Worm (Caenorhabditis elegans) whole organism, young adult: ENCODE data around the gene C03C10.5.

ENCODE experiments used
- B0019.2 ChIP-seq: fragments of 200-800 bp; sonication (Bioruptor generic); conservative IDR thresholded peaks from 2 replicates; pipeline ENCODE4 v1.3.6; 2022; ENCODE audit warnings: missing genetic modification reagents, missing genetic modification characterization, missing compliant biosample characterization
- B0261.1 ChIP-seq: sonication (generic microtip); optimal IDR thresholded peaks from 2 replicates; lab custom pipeline; 2016; ENCODE audit warnings: mild to moderate bottlenecking, missing genetic modification characterization, moderate library complexity, missing compliant biosample characterization
- B0336.3 ChIP-seq: fragments of 200-800 bp; sonication (Bioruptor generic); IDR thresholded peaks from 2 replicates; pipeline ENCODE4 v1.3.6; 2022; ENCODE audit warnings: missing genetic modification characterization, missing compliant biosample characterization
- D2030.7 ChIP-seq: fragments of 200-800 bp; sonication (Bioruptor generic); IDR thresholded peaks from 2 replicates; pipeline ENCODE4 v1.3.6; 2022; ENCODE audit warnings: missing genetic modification reagents, missing genetic modification characterization, missing compliant biosample characterization
- F10E7.11 ChIP-seq: sonication (generic microtip); optimal IDR thresholded peaks from 2 replicates; lab custom pipeline; 2017; ENCODE audit warnings: mild to moderate bottlenecking, missing genetic modification characterization, moderate library complexity, missing compliant biosample characterization
- F22D6.2 ChIP-seq: sonication (generic microtip); optimal IDR thresholded peaks from 2 replicates; lab custom pipeline; 2016; ENCODE audit warnings: mild to moderate bottlenecking, missing genetic modification characterization, missing compliant biosample characterization
- F37B4.10 ChIP-seq: fragments of 200-800 bp; sonication (Bioruptor generic); IDR thresholded peaks from 2 replicates; pipeline ENCODE4 v1.3.6; 2022; ENCODE audit warnings: missing genetic modification characterization, missing compliant biosample characterization
- F52B5.7 ChIP-seq: sonication (generic microtip); optimal IDR thresholded peaks from 2 replicates; lab custom pipeline; 2016; ENCODE audit warnings: mild to moderate bottlenecking, missing genetic modification characterization, missing compliant biosample characterization
- T07F8.4 ChIP-seq: sonication (generic microtip); optimal IDR thresholded peaks from 2 replicates; lab custom pipeline; 2016; ENCODE audit warnings: mild to moderate bottlenecking, missing genetic modification characterization, moderate library complexity, missing compliant biosample characterization
- T26A5.8 ChIP-seq: sonication (generic microtip); optimal IDR thresholded peaks from 2 replicates; lab custom pipeline; 2016; ENCODE audit warnings: missing genetic modification characterization, missing compliant biosample characterization
- Y53F4B.3 ChIP-seq: fragments of 200-800 bp; sonication (Bioruptor generic); IDR thresholded peaks from 2 replicates; pipeline ENCODE4 v1.3.6; 2022; ENCODE audit warnings: missing genetic modification reagents, missing genetic modification characterization, missing compliant biosample characterization
- Y56A3A.18 ChIP-seq: fragments of 200-800 bp; sonication (Bioruptor generic); IDR thresholded peaks from 2 replicates; pipeline ENCODE4 v1.3.6; 2022; ENCODE audit warnings: missing genetic modification reagents, missing genetic modification characterization, missing compliant biosample characterization
- bed-1 ChIP-seq: fragments of 200-800 bp; sonication (Bioruptor generic); IDR thresholded peaks from 2 replicates; pipeline ENCODE4 v1.3.6; 2022; ENCODE audit warnings: missing genetic modification reagents, missing genetic modification characterization, missing compliant biosample characterization
- ccch-3 ChIP-seq: fragments of 200-800 bp; sonication (Bioruptor generic); optimal IDR thresholded peaks from 2 replicates; lab custom pipeline; 2018; ENCODE audit warnings: mild to moderate bottlenecking, missing genetic modification characterization, missing compliant biosample characterization
- cebp-2 ChIP-seq: fragments of 200-800 bp; sonication (Bioruptor generic); IDR thresholded peaks from 2 replicates; pipeline ENCODE4 v1.3.6; 2022; ENCODE audit warnings: missing genetic modification characterization, missing compliant biosample characterization
- ceh-27 ChIP-seq: fragments of 200-800 bp; sonication (Bioruptor generic); optimal IDR thresholded peaks from 2 replicates; lab custom pipeline; 2018; ENCODE audit warnings: mild to moderate bottlenecking, missing genetic modification characterization, moderate library complexity, missing compliant biosample characterization
- ceh-40 ChIP-seq: fragments of 200-800 bp; sonication (Bioruptor generic); IDR thresholded peaks from 2 replicates; pipeline ENCODE4 v1.3.6; 2022; ENCODE audit warnings: missing genetic modification characterization, missing compliant biosample characterization
- die-1 ChIP-seq: sonication (generic microtip); optimal IDR thresholded peaks from 2 replicates; lab custom pipeline; 2016; ENCODE audit warnings: missing genotype, mild to moderate bottlenecking, missing genetic modification characterization, missing compliant biosample characterization
- egl-18 ChIP-seq: fragments of 200-800 bp; sonication (Bioruptor generic); IDR thresholded peaks from 2 replicates; pipeline ENCODE4 v1.3.6; 2022; ENCODE audit warnings: missing genetic modification reagents, missing genetic modification characterization, missing compliant biosample characterization
- ekl-4 ChIP-seq: fragments of 200-800 bp; sonication (Bioruptor generic); IDR thresholded peaks from 2 replicates; pipeline ENCODE4 v1.3.6; 2022; ENCODE audit warnings: missing genetic modification reagents, missing genetic modification characterization, missing compliant biosample characterization
- fkh-3 ChIP-seq: sonication (generic microtip); optimal IDR thresholded peaks from 2 replicates; lab custom pipeline; 2016; ENCODE audit warnings: mild to moderate bottlenecking, missing genetic modification characterization, missing compliant biosample characterization
- gei-17 ChIP-seq: fragments of 200-800 bp; sonication (Bioruptor generic); optimal IDR thresholded peaks from 2 replicates; lab custom pipeline; 2018; ENCODE audit warnings: mild to moderate bottlenecking, missing genetic modification characterization, missing compliant biosample characterization
- him-1 ChIP-seq: sonication (generic microtip); optimal IDR thresholded peaks from 2 replicates; lab custom pipeline; 2016; ENCODE audit warnings: missing genotype, missing genetic modification reagents, missing genetic modification characterization, missing compliant biosample characterization
- hmg-1.2 ChIP-seq: fragments of 200-800 bp; sonication (Bioruptor generic); IDR thresholded peaks from 2 replicates; pipeline ENCODE4 v1.3.6; 2022; ENCODE audit warnings: missing genetic modification reagents, missing genetic modification characterization, missing compliant biosample characterization
- hmg-20 ChIP-seq: fragments of 200-800 bp; sonication (Bioruptor generic); IDR thresholded peaks from 2 replicates; pipeline ENCODE4 v1.3.6; 2022; ENCODE audit warnings: missing genetic modification reagents, missing genetic modification characterization, missing compliant biosample characterization
- hsf-1 ChIP-seq: fragments of 200-800 bp; sonication (Bioruptor generic); IDR thresholded peaks from 2 replicates; pipeline ENCODE4 v1.3.6; 2022; ENCODE audit warnings: missing genetic modification reagents, missing genetic modification characterization, missing compliant biosample characterization
- let-607 ChIP-seq, 2 experiments: fragments of 200-800 bp in 1 of 2; sonication (Bioruptor generic) in 1 of 2; sonication (generic microtip) in 1 of 2; optimal IDR thresholded peaks; 2 replicates each; lab custom pipeline; 2016 to 2018; ENCODE audit warnings: mild to moderate bottlenecking in 2 of 2, missing compliant biosample characterization in 2 of 2, missing genetic modification characterization in 2 of 2, moderate library complexity in 2 of 2, missing genotype in 1 of 2
- madf-10 ChIP-seq: sonication (generic microtip); optimal IDR thresholded peaks from 2 replicates; lab custom pipeline; 2016; ENCODE audit warnings: mild to moderate bottlenecking, missing genetic modification characterization, missing compliant biosample characterization
- madf-6 ChIP-seq: fragments of 200-800 bp; sonication (Bioruptor generic); IDR thresholded peaks from 2 replicates; pipeline ENCODE4 v1.3.6; 2022; ENCODE audit warnings: missing genetic modification reagents, missing genetic modification characterization, missing compliant biosample characterization
- mel-28 ChIP-seq: sonication (generic microtip); optimal IDR thresholded peaks from 2 replicates; lab custom pipeline; 2016; ENCODE audit warnings: borderline replicate concordance, mild to moderate bottlenecking, missing genetic modification characterization, missing compliant biosample characterization
- mxl-1 ChIP-seq: sonication (generic microtip); optimal IDR thresholded peaks from 2 replicates; lab custom pipeline; 2016; ENCODE audit warnings: missing genetic modification characterization, missing compliant biosample characterization
- nhr-120 ChIP-seq: fragments of 200-800 bp; sonication (Bioruptor generic); IDR thresholded peaks from 2 replicates; pipeline ENCODE4 v1.3.6; 2022; ENCODE audit warnings: missing genetic modification characterization, missing compliant biosample characterization
- rec-8 ChIP-seq, 2 experiments: sonication (generic microtip); optimal IDR thresholded peaks; 2 replicates each; lab custom pipeline; 2016; ENCODE audit warnings: mild to moderate bottlenecking in 2 of 2, missing genetic modification characterization in 2 of 2, missing genetic modification reagents in 2 of 2, missing genotype in 2 of 2, missing biosample characterization in 1 of 2, missing compliant biosample characterization in 1 of 2, moderate library complexity in 1 of 2
- repo-1 ChIP-seq: sonication (generic microtip); optimal IDR thresholded peaks from 2 replicates; lab custom pipeline; 2017; ENCODE audit warnings: mild to moderate bottlenecking, missing genetic modification characterization, missing compliant biosample characterization
- rpc-1 ChIP-seq, 2 experiments: fragments of 150-350 bp in 1 of 2; sonication (generic microtip) in 1 of 2; optimal IDR thresholded peaks; 2 replicates each; lab custom pipeline; 2014 to 2018; ENCODE audit warnings: missing biosample characterization in 1 of 2, missing genetic modification characterization in 1 of 2, missing genetic modification reagents in 1 of 2, missing genotype in 1 of 2
- sea-2 ChIP-seq: fragments of 200-800 bp; sonication (Bioruptor generic); IDR thresholded peaks from 2 replicates; pipeline ENCODE4 v1.3.6; 2022; ENCODE audit warnings: missing genetic modification characterization, missing compliant biosample characterization
- snpc-1.1 ChIP-seq: sonication (generic microtip); optimal IDR thresholded peaks from 2 replicates; lab custom pipeline; 2017; ENCODE audit warnings: missing genetic modification characterization, mild to moderate bottlenecking, missing compliant biosample characterization, antibody characterized with exemption, moderate library complexity, missing genotype, missing genetic modification reagents; ENCODE audit not compliant: insufficient read depth
- snpc-1.3 ChIP-seq: sonication (generic microtip); optimal IDR thresholded peaks from 2 replicates; lab custom pipeline; 2017; ENCODE audit warnings: missing genetic modification characterization, mild to moderate bottlenecking, missing compliant biosample characterization, antibody characterized with exemption, moderate library complexity, missing genotype, missing genetic modification reagents; ENCODE audit not compliant: insufficient read depth
- snpc-3.4 ChIP-seq: sonication (generic microtip); optimal IDR thresholded peaks from 2 replicates; lab custom pipeline; 2017; ENCODE audit warnings: missing genetic modification characterization, mild to moderate bottlenecking, missing compliant biosample characterization, antibody characterized with exemption, moderate library complexity, missing genotype, missing genetic modification reagents
- sptf-2 ChIP-seq: fragments of 200-800 bp; sonication (Bioruptor generic); optimal IDR thresholded peaks from 2 replicates; lab custom pipeline; 2018; ENCODE audit warnings: mild to moderate bottlenecking, missing genetic modification characterization, missing compliant biosample characterization
- zfh-2 ChIP-seq: fragments of 200-800 bp; sonication (Bioruptor generic); conservative IDR thresholded peaks from 2 replicates; pipeline ENCODE4 v1.3.6; 2022; ENCODE audit warnings: missing genetic modification reagents, missing genetic modification characterization, missing compliant biosample characterization
- ztf-26 ChIP-seq: sonication (generic microtip); optimal IDR thresholded peaks from 2 replicates; lab custom pipeline; 2017; ENCODE audit warnings: missing genetic modification characterization, missing compliant biosample characterization
- ztf-28 ChIP-seq: fragments of 200-800 bp; sonication (Bioruptor generic); IDR thresholded peaks from 2 replicates; pipeline ENCODE4 v1.3.6; 2022; ENCODE audit warnings: missing genetic modification reagents, missing genetic modification characterization, missing compliant biosample characterization
- ztf-6 ChIP-seq: fragments of 200-800 bp; sonication (Bioruptor generic); IDR thresholded peaks from 2 replicates; pipeline ENCODE4 v1.3.6; 2022; ENCODE audit warnings: missing genetic modification reagents, missing genetic modification characterization, missing compliant biosample characterization

Gene C03C10.5

DNA sequence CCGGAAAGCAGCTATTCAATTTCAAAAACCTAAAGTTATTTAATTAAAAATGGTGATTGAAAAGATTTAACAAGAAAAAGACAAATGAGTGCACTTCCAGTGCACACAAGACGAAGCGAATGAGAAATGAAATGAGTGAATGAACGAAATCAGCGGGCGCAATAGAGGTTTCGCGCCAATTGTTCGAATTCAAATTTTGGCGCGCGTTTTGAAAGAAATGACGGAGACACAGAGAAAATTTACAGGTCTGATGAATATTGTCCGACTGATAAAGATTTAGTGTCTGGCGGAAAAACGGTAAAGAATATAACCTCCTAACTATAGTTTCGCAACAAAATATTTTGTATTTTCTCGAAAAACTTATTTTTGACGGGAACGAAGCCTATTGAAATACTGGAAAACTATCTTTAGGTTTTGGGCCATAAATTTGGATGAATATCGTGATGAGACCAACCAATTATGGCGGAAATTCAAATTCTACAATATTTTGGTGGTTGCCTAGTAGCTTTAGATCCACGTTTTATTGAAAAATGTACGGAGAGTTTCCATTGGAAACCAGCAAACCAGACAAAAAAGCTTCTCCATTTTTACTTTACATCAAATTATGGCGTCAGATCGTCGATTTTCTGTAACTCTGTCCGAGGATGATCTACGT lies 3.6 kb upstream of the C03C10.5 start, which contains the start of gene C03C10.7 (continued):
- no peak for TF ChIP-seq snpc-1.3 (tag; lab: Kevin White, UChicago)
- no peak for TF ChIP-seq ztf-6 (GFP tag; lab: Robert Waterston, UW)
- no peak for TF ChIP-seq B0261.1 (tag; lab: Kevin White, UChicago)
- no peak for TF ChIP-seq Y53F4B.3 (GFP tag; lab: Robert Waterston, UW)
- TF ChIP-seq madf-10 (tag; lab: Kevin White, UChicago): no peak
- TF ChIP-seq hmg-1.2 (GFP tag; lab: Robert Waterston, UW): 0 out of 2 replicates have a peak, but pooled peaks have one; percentile 18

DNA sequence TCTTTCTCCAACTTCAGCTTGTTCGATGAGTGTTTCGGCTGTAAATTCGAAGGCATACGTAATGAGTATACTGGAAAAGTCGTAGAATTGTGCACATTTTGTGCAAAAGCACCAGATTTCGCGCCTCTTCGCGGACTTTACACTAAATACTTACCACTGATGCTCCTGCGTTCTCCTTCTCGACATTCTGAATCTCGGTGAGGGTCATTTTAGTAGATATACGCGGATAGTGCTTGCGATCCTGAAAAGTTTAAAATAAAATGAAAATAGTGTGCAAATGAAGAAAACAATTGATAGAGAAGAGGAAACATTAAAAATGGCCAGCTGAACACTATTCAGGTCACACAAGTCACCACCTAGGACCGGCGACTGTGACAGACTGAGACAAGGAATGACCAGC lies 2.8 kb upstream of the C03C10.5 start, which contains the start of gene rnr-2:
Gene rnr-2, minus strand, starts transcription at position 241 of the 400 bp plus-strand sequence.
- TF ChIP-seq rec-8 (tag; optimal IDR thresholded peaks at IDR 0.05; lab: Kevin White, UChicago) (no peak), ekl-4 (GFP tag; lab: Robert Waterston, UW) (0 out of 2 replicates have a peak, but pooled peaks have one; percentile 39)

DNA sequence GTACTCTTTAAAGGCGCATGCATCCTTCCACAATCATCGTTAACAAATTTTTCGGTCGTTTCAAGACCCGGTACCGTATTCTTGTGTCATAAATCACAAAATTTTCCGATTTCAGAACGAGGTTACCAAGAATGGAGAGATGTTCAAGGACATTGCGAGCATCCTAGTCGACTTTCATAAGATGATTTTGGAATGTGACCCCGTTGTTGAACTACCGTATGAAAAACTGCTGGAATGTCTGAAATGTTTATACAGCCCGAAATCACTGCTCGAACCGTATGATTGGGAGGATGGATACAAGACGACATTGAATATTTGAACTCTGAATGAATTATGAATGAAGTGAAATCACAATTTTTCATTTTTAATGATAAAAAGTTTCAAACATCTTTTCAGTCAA lies 1.0 kb upstream of the C03C10.5 start:
- TF ChIP-seq F22D6.2 (tag; lab: Kevin White, UChicago) (no peak), Y56A3A.18 (GFP tag; lab: Robert Waterston, UW) (no peak), gei-17 (no peak), B0019.2 (GFP tag; lab: Robert Waterston, UW) (no peak), him-1 (tag; lab: Kevin White, UChicago) (no peak), snpc-3.4 (tag; lab: Kevin White, UChicago) (no peak), ztf-28 (GFP tag; lab: Robert Waterston, UW) (no peak), snpc-1.1 (tag; lab: Kevin White, UChicago) (no peak), hmg-20 (GFP tag; lab: Robert Waterston, UW) (no peak), ccch-3 (no peak), cebp-2 (GFP tag; lab: Robert Waterston, UW) (no peak), madf-6 (GFP tag; lab: Robert Waterston, UW) (peak; percentile 58; the same call in 1 of the 2 replicates), F37B4.10 (GFP tag; lab: Robert Waterston, UW) (no peak), let-607 (tag; optimal IDR thresholded peaks at IDR 0.05; lab: Kevin White, UChicago) (no peak), mel-28 (no peak), bed-1 (GFP tag; lab: Robert Waterston, UW) (no peak), T26A5.8 (tag; lab: Kevin White, UChicago) (no peak), ceh-40 (GFP tag; lab: Robert Waterston, UW) (no peak), ztf-26 (no peak), sptf-2 (GFP tag; lab: Kevin White, UChicago) (no peak), nhr-120 (GFP tag; lab: Robert Waterston, UW) (no peak), repo-1 (no peak), rpc-1 (optimal IDR thresholded peaks at IDR 0.05; lab: Kevin White, UChicago) (no peak), rpc-1 (tag; optimal IDR thresholded peaks at IDR 0.05; lab: Kevin White, UChicago) (no peak), fkh-3 (tag; lab: Kevin White, UChicago) (no peak), egl-18 (no peak), T07F8.4 (no peak), D2030.7 (GFP tag; lab: Robert Waterston, UW) (no peak), sea-2 (GFP tag; lab: Robert Waterston, UW) (no peak), F52B5.7 (tag; lab: Kevin White, UChicago) (no peak), mxl-1 (tag; lab: Kevin White, UChicago) (no peak), ceh-27 (GFP tag; lab: Kevin White, UChicago) (no peak), die-1 (tag; lab: Kevin White, UChicago) (no peak), F10E7.11 (tag; lab: Kevin White, UChicago) (no peak), hsf-1 (GFP tag; lab: Robert Waterston, UW) (0 out of 2 replicates have a peak, but pooled peaks have one; percentile 11), zfh-2 (GFP tag; lab: Robert Waterston, UW) (no peak), B0336.3 (GFP tag; lab: Robert Waterston, UW) (0 out of 2 replicates have a peak, but pooled peaks have one; percentile 27)
